Fruit fly (Drosophila melanogaster) whole organism, embryonic: ENCODE measurements around the gene CG15641.

ENCODE experiments used
- BEAF-32 ChIP-seq: fragments of 200-800 bp; sonication (Bioruptor generic); optimal IDR thresholded peaks from 3 replicates; lab custom pipeline; 2017; ENCODE audit warnings: missing biosample characterization, missing genetic modification characterization, mild to moderate bottlenecking, moderate library complexity, missing genetic modification reagents
- CG10209 ChIP-seq: fragments of 200-800 bp; sonication (Bioruptor generic); optimal IDR thresholded peaks from 3 replicates; lab custom pipeline; 2017; ENCODE audit warnings: missing biosample characterization, mild to moderate bottlenecking, missing genetic modification characterization, missing genetic modification reagents
- CG11085 ChIP-seq: fragments of 200-800 bp; sonication (Bioruptor generic); IDR thresholded peaks from 2 replicates; pipeline ENCODE4 v1.3.6; 2022; ENCODE audit warnings: missing biosample characterization, missing genetic modification characterization
- CG11695 ChIP-seq: fragments of 200-800 bp; sonication (Bioruptor generic); IDR thresholded peaks from 3 replicates; pipeline ENCODE4 v1.3.6; 2022; ENCODE audit warnings: missing biosample characterization, missing genetic modification characterization
- CG15269 ChIP-seq: fragments of 200-800 bp; sonication (Bioruptor generic); optimal IDR thresholded peaks from 2 replicates; lab custom pipeline; 2018; ENCODE audit warnings: missing biosample characterization, mild to moderate bottlenecking, missing genetic modification characterization, moderate library complexity
- CG17359 ChIP-seq: fragments of 200-800 bp; sonication (Bioruptor generic); optimal IDR thresholded peaks from 3 replicates; lab custom pipeline; 2018; ENCODE audit warnings: missing biosample characterization, mild to moderate bottlenecking, missing genetic modification characterization, moderate library complexity
- CG17802 ChIP-seq: fragments of 200-800 bp; sonication (Bioruptor generic); optimal IDR thresholded peaks from 2 replicates; lab custom pipeline; 2018; ENCODE audit warnings: missing biosample characterization, mild to moderate bottlenecking, missing genetic modification characterization, moderate library complexity
- CG2116 ChIP-seq: fragments of 200-800 bp; sonication (Bioruptor generic); optimal IDR thresholded peaks from 3 replicates; lab custom pipeline; 2018; ENCODE audit warnings: missing biosample characterization, mild to moderate bottlenecking, missing genetic modification characterization
- CG2199 ChIP-seq: fragments of 200-800 bp; sonication (Bioruptor generic); IDR thresholded peaks from 3 replicates; pipeline ENCODE4 v1.3.6; 2022; ENCODE audit warnings: missing biosample characterization, missing genetic modification characterization
- CG31441 ChIP-seq: fragments of 200-800 bp; sonication (Bioruptor generic); IDR thresholded peaks from 2 replicates; pipeline ENCODE4 v1.3.6; 2022; ENCODE audit warnings: missing biosample characterization, missing genetic modification characterization
- CG4854 ChIP-seq: fragments of 200-800 bp; sonication (Bioruptor generic); optimal IDR thresholded peaks from 2 replicates; lab custom pipeline; 2016; ENCODE audit warnings: missing biosample characterization, missing genetic modification characterization, inconsistent platforms
- CG7987 ChIP-seq: fragments of 200-800 bp; sonication (Bioruptor generic); optimal IDR thresholded peaks from 2 replicates; lab custom pipeline; 2018; ENCODE audit warnings: missing biosample characterization, mild to moderate bottlenecking, missing genetic modification characterization, moderate library complexity
- CG8290 ChIP-seq, 3 experiments: fragments of 200-800 bp; sonication (Bioruptor generic); optimal IDR thresholded peaks; 2 replicates each; lab custom pipeline; 2016 to 2019; ENCODE audit warnings: missing biosample characterization in 3 of 3, missing genetic modification characterization in 3 of 3, mild to moderate bottlenecking in 2 of 3, moderate library complexity in 1 of 3
- CG8478 ChIP-seq: fragments of >200 bp; optimal IDR thresholded peaks from 2 replicates; lab custom pipeline; 2018
- CG9932 ChIP-seq: fragments of 200-800 bp; sonication (Bioruptor generic); IDR thresholded peaks from 2 replicates; pipeline ENCODE4 v1.3.6; 2022; ENCODE audit warnings: missing biosample characterization, missing genetic modification characterization
- CTCF ChIP-seq: fragments of 200-800 bp; sonication (Bioruptor generic); optimal IDR thresholded peaks from 2 replicates; lab custom pipeline; 2017; ENCODE audit warnings: missing biosample characterization, mild to moderate bottlenecking, missing genetic modification characterization, moderate library complexity
- D19A ChIP-seq: fragments of 200-800 bp; optimal IDR thresholded peaks from 3 replicates; lab custom pipeline; 2019; ENCODE audit warnings: missing biosample characterization, mild to moderate bottlenecking, missing genetic modification characterization, moderate library complexity
- Dbx ChIP-seq: fragments of 200-800 bp; sonication (Bioruptor generic); IDR thresholded peaks from 3 replicates; pipeline ENCODE4 v1.3.6; 2022; ENCODE audit warnings: missing biosample characterization, missing genetic modification characterization
- Deaf1 ChIP-seq: fragments of 200-800 bp; optimal IDR thresholded peaks from 3 replicates; lab custom pipeline; 2019; ENCODE audit warnings: missing biosample characterization, mild to moderate bottlenecking, missing genetic modification characterization, moderate library complexity
- Drgx ChIP-seq: fragments of 200-800 bp; sonication (Bioruptor generic); IDR thresholded peaks from 2 replicates; pipeline ENCODE4 v1.3.6; 2022; ENCODE audit warnings: missing biosample characterization, missing genetic modification characterization
- GATAe ChIP-seq: fragments of 200-800 bp; sonication (Bioruptor generic); conservative IDR thresholded peaks from 2 replicates; pipeline ENCODE4 v1.3.6; 2022; ENCODE audit warnings: missing biosample characterization, missing genetic modification characterization
- Hr3 ChIP-seq: fragments of 200-800 bp; sonication (Bioruptor generic); optimal IDR thresholded peaks from 3 replicates; lab custom pipeline; 2016; ENCODE audit warnings: missing biosample characterization, missing genetic modification characterization
- Lhr ChIP-seq: fragments of 200-800 bp; sonication (Bioruptor generic); optimal IDR thresholded peaks from 3 replicates; lab custom pipeline; 2017; ENCODE audit warnings: mild to moderate bottlenecking, missing biosample characterization, missing genetic modification reagents, missing genetic modification characterization
- Lpt ChIP-seq: fragments of >200 bp; optimal IDR thresholded peaks from 2 replicates; lab custom pipeline; 2018; ENCODE audit warnings: missing biosample characterization, missing genetic modification characterization
- MBD-R2 ChIP-seq: fragments of 200-800 bp; sonication (Bioruptor generic); IDR thresholded peaks from 2 replicates; pipeline ENCODE4 v1.3.6; 2022; ENCODE audit warnings: missing biosample characterization, missing genetic modification characterization
- Med ChIP-seq: fragments of 200-800 bp; sonication (Bioruptor generic); peaks from one replicate; lab custom pipeline; 2016; ENCODE audit warnings: missing biosample characterization, missing genetic modification characterization, mild to moderate bottlenecking, inconsistent platforms, moderate library complexity
- Meics ChIP-seq: fragments of 200-800 bp; sonication (Bioruptor generic); optimal IDR thresholded peaks from 2 replicates; lab custom pipeline; 2017; ENCODE audit warnings: missing biosample characterization, mild to moderate bottlenecking, missing genetic modification characterization
- Sry-δ ChIP-seq: fragments of 200-800 bp; sonication (Bioruptor generic); optimal IDR thresholded peaks from 2 replicates; lab custom pipeline; 2016; ENCODE audit warnings: missing biosample characterization, missing genetic modification characterization
- Usf ChIP-seq: fragments of 200-800 bp; sonication (Bioruptor generic); optimal IDR thresholded peaks from 2 replicates; lab custom pipeline; 2017; ENCODE audit warnings: missing genotype, missing biosample characterization, missing genetic modification characterization
- Vsx1 ChIP-seq: fragments of 200-800 bp; sonication (Bioruptor generic); optimal IDR thresholded peaks from 2 replicates; lab custom pipeline; 2017; ENCODE audit warnings: missing biosample characterization, mild to moderate bottlenecking, missing genetic modification characterization, missing genetic modification reagents
- abd-A ChIP-seq: fragments of 200-800 bp; sonication (Bioruptor generic); optimal IDR thresholded peaks from 3 replicates; lab custom pipeline; 2019; ENCODE audit warnings: missing biosample characterization, mild to moderate bottlenecking, missing genetic modification characterization, moderate library complexity
- ash1 ChIP-seq: fragments of 200-800 bp; sonication (Bioruptor generic); optimal IDR thresholded peaks from 2 replicates; lab custom pipeline; 2018; ENCODE audit warnings: missing biosample characterization, mild to moderate bottlenecking, missing genetic modification characterization
- chinmo ChIP-seq: fragments of 200-800 bp; sonication (Bioruptor generic); IDR thresholded peaks from 4 replicates; pipeline ENCODE4 v1.3.6; 2022; ENCODE audit warnings: missing biosample characterization, missing genetic modification characterization; ENCODE audit not compliant: partially characterized antibody
- crp ChIP-seq, 2 experiments: fragments of 200-800 bp; sonication (Bioruptor generic); optimal IDR thresholded peaks; 2 replicates in 1 of 2; 3 replicates in 1 of 2; lab custom pipeline; 2017; ENCODE audit warnings: missing biosample characterization in 2 of 2, missing genetic modification characterization in 2 of 2, mild to moderate bottlenecking in 1 of 2, moderate library complexity in 1 of 2
- dimm ChIP-seq: fragments of 200-800 bp; sonication (Bioruptor generic); IDR thresholded peaks from 2 replicates; pipeline ENCODE4 v1.3.6; 2022; ENCODE audit warnings: missing biosample characterization, missing genetic modification characterization
- dysf ChIP-seq: fragments of 200-800 bp; sonication (Bioruptor generic); IDR thresholded peaks from 3 replicates; pipeline ENCODE4 v1.3.6; 2022; ENCODE audit warnings: missing biosample characterization, missing genetic modification characterization
- grau ChIP-seq: fragments of 200-800 bp; optimal IDR thresholded peaks from 3 replicates; lab custom pipeline; 2019; ENCODE audit warnings: missing biosample characterization, mild to moderate bottlenecking, missing genetic modification characterization, moderate library complexity
- ind ChIP-seq: fragments of 200-800 bp; sonication (Bioruptor generic); optimal IDR thresholded peaks from 3 replicates; lab custom pipeline; 2016; ENCODE audit warnings: missing biosample characterization, missing genetic modification characterization
- kni ChIP-seq: fragments of 200-800 bp; sonication (Bioruptor generic); optimal IDR thresholded peaks from 3 replicates; lab custom pipeline; 2017; ENCODE audit warnings: mild to moderate bottlenecking, missing biosample characterization, missing genetic modification reagents, missing genetic modification characterization
- mirr ChIP-seq: fragments of 200-800 bp; sonication (Bioruptor generic); optimal IDR thresholded peaks from 3 replicates; lab custom pipeline; 2018; ENCODE audit warnings: missing biosample characterization, mild to moderate bottlenecking, missing genetic modification characterization
- rib ChIP-seq: fragments of 200-800 bp; sonication (Bioruptor generic); IDR thresholded peaks from 2 replicates; pipeline ENCODE4 v1.3.6; 2022; ENCODE audit warnings: missing biosample characterization, missing genetic modification characterization
- scrt ChIP-seq: fragments of 200-800 bp; sonication (Bioruptor generic); optimal IDR thresholded peaks from 2 replicates; lab custom pipeline; 2018; ENCODE audit warnings: missing biosample characterization, mild to moderate bottlenecking, missing genetic modification characterization, moderate library complexity
- sna ChIP-seq: fragments of 200-800 bp; sonication (Bioruptor generic); IDR thresholded peaks from 2 replicates; pipeline ENCODE4 v1.3.6; 2022; ENCODE audit warnings: missing biosample characterization, missing genetic modification characterization; ENCODE audit not compliant: partially characterized antibody
- sug ChIP-seq: fragments of 200-800 bp; optimal IDR thresholded peaks from 2 replicates; lab custom pipeline; 2019; ENCODE audit warnings: missing biosample characterization, mild to moderate bottlenecking, missing genetic modification characterization, moderate library complexity
- toy ChIP-seq: fragments of 200-800 bp; sonication (Bioruptor generic); IDR thresholded peaks from 2 replicates; pipeline ENCODE4 v1.3.6; 2022; ENCODE audit warnings: missing biosample characterization, missing genetic modification characterization
- wek ChIP-seq: fragments of 200-800 bp; sonication (Bioruptor generic); optimal IDR thresholded peaks from 3 replicates; lab custom pipeline; 2018; ENCODE audit warnings: missing biosample characterization, mild to moderate bottlenecking, missing genetic modification characterization, moderate library complexity

CG15641 gene

dm6 chrX:15495600-15496379, 28.1 kb downstream of the CG15641 start (continued):
- peak; percentile 76 for TF ChIP-seq Deaf1 (tag; lab: Kevin White, UChicago)
- TF ChIP-seq wek (GFP tag; lab: Kevin White, UChicago), result peak; percentile 4
- TF ChIP-seq CG4854 (GFP tag; lab: Kevin White, UChicago), result no peak
- no peak for TF ChIP-seq CG11695 (GFP tag; lab: Robert Waterston, UW)
- TF ChIP-seq, all 482 proteins: peak for 15

dm6 chrX:15496651-15497409, 29.1 kb downstream of the CG15641 start:
- TF ChIP-seq CG8478 (lab: Kevin White, UChicago) (no peak), CG15269 (tag; lab: Kevin White, UChicago) (no peak), CTCF (no peak), kni (GFP tag; lab: Kevin White, UChicago) (peak; percentile 9), Dbx (GFP tag; lab: Robert Waterston, UW) (no peak), Hr3 (GFP tag; lab: Kevin White, UChicago) (no peak), CG17359 (tag; lab: Kevin White, UChicago) (no peak), Lhr (no peak), CG8290 (GFP tag; optimal IDR thresholded peaks at IDR 0.05; lab: Kevin White, UChicago) (no peak), CG8290 (tag; optimal IDR thresholded peaks at IDR 0.05; lab: Kevin White, UChicago) (peak in 1 of 2 experiments; percentile 15), CG10209 (GFP tag; lab: Kevin White, UChicago) (no peak), rib (GFP tag; lab: Robert Waterston, UW) (no peak), crp (GFP tag; optimal IDR thresholded peaks at IDR 0.05; lab: Kevin White, UChicago) (no peak), grau (peak; percentile 12), ash1 (GFP tag; lab: Kevin White, UChicago) (no peak), chinmo (GFP tag; lab: Robert Waterston, UW) (0 out of 4 replicates have a peak, but pooled peaks have one; percentile 49), Drgx (GFP tag; lab: Robert Waterston, UW) (no peak), dimm (GFP tag; lab: Robert Waterston, UW) (no peak), MBD-R2 (GFP tag; lab: Robert Waterston, UW) (no peak), CG11085 (GFP tag; lab: Robert Waterston, UW) (no peak), CG2199 (no peak), Sry-δ (no peak), toy (GFP tag; lab: Robert Waterston, UW) (no peak), Usf (GFP tag; lab: Kevin White, UChicago) (no peak), dysf (GFP tag; lab: Robert Waterston, UW) (no peak), D19A (tag; lab: Kevin White, UChicago) (no peak), Deaf1 (tag; lab: Kevin White, UChicago) (no peak), GATAe (peak; percentile 55; the same call in 1 of the 2 replicates), scrt (GFP tag; lab: Kevin White, UChicago) (no peak), abd-A (no peak), Meics (GFP tag; lab: Kevin White, UChicago) (no peak), CG31441 (GFP tag; lab: Robert Waterston, UW) (no peak), sug (tag; lab: Kevin White, UChicago) (peak; percentile 44), Lpt (GFP tag; lab: Kevin White, UChicago) (no peak), BEAF-32 (GFP tag; lab: Kevin White, UChicago) (no peak), CG2116 (no peak), mirr (GFP tag; lab: Kevin White, UChicago) (peak; percentile 42), CG7987 (no peak), Vsx1 (peak; percentile 70), Med (GFP tag; lab: Kevin White, UChicago) (no peak), ind (no peak), CG9932 (GFP tag; lab: Robert Waterston, UW) (no peak), sna (GFP tag; lab: Robert Waterston, UW) (no peak), CG17802 (tag; lab: Kevin White, UChicago) (no peak)
